Fruit fly (Drosophila melanogaster): Measurements from ENCODE around the gene Hmt4-20.

- TF ChIP-seq Sin3A (optimal IDR thresholded peaks at IDR 0.05) = no peak
- no peak for TF ChIP-seq psq (optimal IDR thresholded peaks at IDR 0.05)
- no peak for TF ChIP-seq ttk (optimal IDR thresholded peaks at IDR 0.05)
Measured at dm6 chrX:625157-625627, 30.6 kb downstream of the Hmt4-20 start, which contains the start of the genes CG13364 and Hinfp.

Measured in Kc167 (cell line).